Fruit fly (Drosophila melanogaster) S2 (cell line): ENCODE data around the gene CG11755.

Experiments used
- CG8478 ChIP-seq: fragments of >200 bp; optimal IDR thresholded peaks from 2 replicates; lab custom pipeline; 2018
- CTCF ChIP-seq, 2 experiments: fragments of >200 bp; optimal IDR thresholded peaks; 2 replicates each; lab custom pipeline; 2018

- no peak for TF ChIP-seq CTCF (optimal IDR thresholded peaks at IDR 0.05; lab: Kevin White, UChicago)
- no peak for TF ChIP-seq CG8478 (lab: Kevin White, UChicago)
These were observed 49.9 kb downstream of the CG11755 start, which contains the start of gene CG8159 for dm6 chr3R:8726632-8727031.
